Worm (Caenorhabditis elegans): ENCODE data around the gene T03F7.6.

T03F7.6 gene

ce11 chrV:11326914-11327367 is 32.4 kb downstream of the T03F7.6 start, which contains the start of gene tmed-10 (continued):
- TF ChIP-seq mdl-1 (tag; optimal IDR thresholded peaks at IDR 0.05): no peak
- TF ChIP-seq nhr-25 (tag; optimal IDR thresholded peaks at IDR 0.05): peak; percentile 57
- TF ChIP-seq daf-12 (tag; optimal IDR thresholded peaks at IDR 0.05): no peak
- peak; percentile 64 for TF ChIP-seq lin-39 (tag; optimal IDR thresholded peaks at IDR 0.05)
- no peak for TF ChIP-seq elt-3 (tag; optimal IDR thresholded peaks at IDR 0.05)
- no peak for TF ChIP-seq egl-27 (tag; optimal IDR thresholded peaks at IDR 0.05)
- TF ChIP-seq nhr-11 (tag; optimal IDR thresholded peaks at IDR 0.05): no peak
- TF ChIP-seq R02D3.7 (tag; optimal IDR thresholded peaks at IDR 0.05): no peak
- TF ChIP-seq nhr-23 (tag; optimal IDR thresholded peaks at IDR 0.05): peak; percentile 36

- no peak for TF ChIP-seq elt-3 (tag; optimal IDR thresholded peaks at IDR 0.05)
- TF ChIP-seq elt-2 (tag; optimal IDR thresholded peaks at IDR 0.05): no peak
- TF ChIP-seq nhr-25 (tag; optimal IDR thresholded peaks at IDR 0.05): no peak
- no peak for TF ChIP-seq nhr-11 (tag; optimal IDR thresholded peaks at IDR 0.05)
- TF ChIP-seq egl-5 (tag; optimal IDR thresholded peaks at IDR 0.05): no peak
- no peak for TF ChIP-seq nhr-76 (tag; optimal IDR thresholded peaks at IDR 0.05)
- no peak for TF ChIP-seq lsy-12 (tag; optimal IDR thresholded peaks at IDR 0.05)
Measured at ce11 chrV:11329100-11329499, 34.6 kb downstream of the T03F7.6 start, which contains the start of gene F47G9.6. TSS of gene F47G9.6 (plus strand) at chrV:11329400.

ce11 chrV:11334193-11334592 is 39.7 kb downstream of the T03F7.6 start, which contains the start of gene T02E9.6:
TSS of gene T02E9.6 (minus strand) at chrV:11334293.
- TF ChIP-seq nhr-77 (tag; optimal IDR thresholded peaks at IDR 0.05) (no peak), fkh-10 (GFP tag; optimal IDR thresholded peaks at IDR 0.05) (no peak), unc-62 (GFP tag; optimal IDR thresholded peaks at IDR 0.05) (no peak), snpc-4 (tag; optimal IDR thresholded peaks at IDR 0.05) (no peak), nhr-12 (tag; optimal IDR thresholded peaks at IDR 0.05) (no peak), ztf-11 (tag; optimal IDR thresholded peaks at IDR 0.05) (no peak), nhr-43 (tag; optimal IDR thresholded peaks at IDR 0.05; ENCODE audit: poor library complexity, severe bottlenecking) (no peak), fkh-2 (tag; optimal IDR thresholded peaks at IDR 0.05) (no peak), egl-5 (tag; optimal IDR thresholded peaks at IDR 0.05) (no peak), pqm-1 (tag; optimal IDR thresholded peaks at IDR 0.05) (no peak), nhr-25 (tag; optimal IDR thresholded peaks at IDR 0.05) (no peak), egl-27 (tag; optimal IDR thresholded peaks at IDR 0.05) (no peak), ZK546.5 (tag; optimal IDR thresholded peaks at IDR 0.05) (no peak)

DNA sequence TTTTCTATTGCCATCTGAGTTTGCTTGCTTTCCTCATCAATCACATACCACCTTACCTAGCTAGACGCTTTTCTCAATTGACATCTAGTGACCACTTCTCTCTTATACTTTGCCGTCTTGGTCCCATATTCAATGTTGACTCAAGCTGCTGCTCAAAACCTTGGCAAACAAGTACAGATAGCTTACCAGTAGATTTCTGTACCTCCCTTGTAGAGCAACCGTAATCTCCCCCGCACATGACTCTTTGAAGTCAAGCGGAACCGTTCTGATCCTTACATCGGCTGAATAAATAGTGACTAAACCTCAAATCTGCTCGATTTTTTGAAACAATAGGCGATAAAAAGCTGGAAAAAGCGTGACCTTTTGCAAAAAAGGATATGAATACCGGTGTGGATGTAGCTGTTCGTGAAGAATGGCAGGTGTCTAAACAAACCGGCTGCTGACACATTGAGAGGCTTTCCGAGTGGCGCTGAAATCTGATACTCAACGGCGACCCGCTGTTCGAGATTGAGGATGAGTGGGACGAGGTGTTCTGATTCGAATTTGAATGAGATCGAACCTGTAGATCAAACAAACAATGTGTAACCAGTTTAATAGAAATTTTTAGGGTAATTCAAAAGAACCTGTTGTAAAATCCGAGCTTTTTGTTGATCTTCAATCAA is 41.4 kb downstream of the T03F7.6 start:
- no peak for TF ChIP-seq lin-15B (tag; optimal IDR thresholded peaks at IDR 0.05)
- no peak for TF ChIP-seq elt-1 (tag; optimal IDR thresholded peaks at IDR 0.05)
- TF ChIP-seq nhr-43 (tag; optimal IDR thresholded peaks at IDR 0.05; ENCODE audit: poor library complexity, severe bottlenecking): no peak
- no peak for TF ChIP-seq hmg-11 (tag; optimal IDR thresholded peaks at IDR 0.05)
- no peak for TF ChIP-seq unc-39 (tag; optimal IDR thresholded peaks at IDR 0.05)
- no peak for TF ChIP-seq daf-12 (tag; optimal IDR thresholded peaks at IDR 0.05)
- no peak for TF ChIP-seq mdl-1 (tag; optimal IDR thresholded peaks at IDR 0.05)
- TF ChIP-seq ama-1 (optimal IDR thresholded peaks at IDR 0.05): no peak
- TF ChIP-seq nhr-11 (tag; optimal IDR thresholded peaks at IDR 0.05): no peak
- TF ChIP-seq ztf-11 (tag; optimal IDR thresholded peaks at IDR 0.05): no peak
- TF ChIP-seq elt-3 (tag; optimal IDR thresholded peaks at IDR 0.05): no peak
- TF ChIP-seq ceh-9 (tag; optimal IDR thresholded peaks at IDR 0.05): no peak

DNA sequence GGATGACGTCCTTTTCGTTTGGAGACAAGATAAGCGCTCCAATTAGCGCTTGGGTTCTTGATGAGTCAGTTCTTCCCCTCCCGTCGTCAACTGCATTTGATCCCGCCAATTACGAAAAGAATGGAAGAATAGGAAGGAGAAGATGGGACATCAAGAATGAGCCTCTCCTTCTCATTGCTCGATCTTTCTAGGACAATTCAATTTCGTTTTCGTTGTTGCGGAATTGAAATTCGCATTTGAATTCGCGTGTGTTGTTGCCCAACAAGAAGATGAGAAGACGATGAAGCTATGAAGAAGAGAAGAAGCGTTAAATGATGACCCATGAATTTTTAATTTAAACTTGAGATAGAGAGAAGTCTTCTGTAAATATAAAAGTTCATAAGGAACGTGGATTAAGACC is 42.4 kb downstream of the T03F7.6 start:
- TF ChIP-seq lin-39 (tag; optimal IDR thresholded peaks at IDR 0.05): no peak
- peak; percentile 36 for TF ChIP-seq fkh-10 (GFP tag; optimal IDR thresholded peaks at IDR 0.05)

- peak; percentile 91 for TF ChIP-seq fkh-10 (GFP tag; optimal IDR thresholded peaks at IDR 0.05)
- peak; percentile 27 for TF ChIP-seq nfya-1 (tag; optimal IDR thresholded peaks at IDR 0.05; ENCODE audit: insufficient read depth)
- no peak for TF ChIP-seq snpc-4 (tag; optimal IDR thresholded peaks at IDR 0.05)
Measured at ce11 chrV:11341130-11341675, 46.7 kb downstream of the T03F7.6 start.
